Worm (Caenorhabditis elegans) whole organism, early embryonic: Measurements from ENCODE around the gene F53F4.15.

Experiments
- F13C5.2 ChIP-seq: sonication (generic microtip); optimal IDR thresholded peaks from 2 replicates; lab custom pipeline; 2017; ENCODE audit warnings: mild to moderate bottlenecking, missing genetic modification characterization, inconsistent platforms, missing compliant biosample characterization
- aly-1 ChIP-seq: sonication (generic microtip); optimal IDR thresholded peaks from 2 replicates; lab custom pipeline; 2016; ENCODE audit warnings: missing genetic modification characterization, missing compliant biosample characterization
- ama-1 ChIP-seq: fragments of 150-350 bp; optimal IDR thresholded peaks from 2 replicates; lab custom pipeline; 2014
- ceh-13 ChIP-seq: fragments of 200-800 bp; sonication (Bioruptor generic); optimal IDR thresholded peaks from 2 replicates; lab custom pipeline; 2018; ENCODE audit warnings: mild to moderate bottlenecking, missing genetic modification characterization, missing compliant biosample characterization
- ceh-36 ChIP-seq: sonication (generic microtip); optimal IDR thresholded peaks from 2 replicates; lab custom pipeline; 2016; ENCODE audit warnings: missing genetic modification characterization, inconsistent platforms, missing compliant biosample characterization
- ets-7 ChIP-seq: sonication (generic microtip); optimal IDR thresholded peaks from 2 replicates; lab custom pipeline; 2016; ENCODE audit warnings: missing genotype, missing genetic modification characterization, missing compliant biosample characterization
- flt-1 ChIP-seq: fragments of 200-800 bp; sonication (Bioruptor generic); IDR thresholded peaks from 2 replicates; pipeline ENCODE4 v1.3.6; 2022; ENCODE audit warnings: missing genetic modification characterization, missing compliant biosample characterization
- hmg-4 ChIP-seq: fragments of 200-800 bp; sonication (Bioruptor generic); optimal IDR thresholded peaks from 2 replicates; lab custom pipeline; 2018; ENCODE audit warnings: mild to moderate bottlenecking, missing genetic modification characterization, missing compliant biosample characterization
- tbx-11 ChIP-seq: fragments of 200-800 bp; sonication (Bioruptor generic); IDR thresholded peaks from 2 replicates; pipeline ENCODE4 v1.3.6; 2022; ENCODE audit warnings: missing genetic modification characterization, missing compliant biosample characterization

- TF ChIP-seq flt-1 (GFP tag; lab: Robert Waterston, UW) (no peak), ama-1 (lab: Kevin White, UChicago) (no peak), tbx-11 (GFP tag; lab: Robert Waterston, UW) (no peak), aly-1 (tag; lab: Kevin White, UChicago) (no peak), ceh-36 (tag; lab: Kevin White, UChicago) (no peak), ceh-13 (no peak), ets-7 (no peak), hmg-4 (GFP tag; lab: Kevin White, UChicago) (no peak), F13C5.2 (no peak)
Measured at ce11 chrV:13654394-13654792, 33.6 kb downstream of the F53F4.15 start.
